Worm (Caenorhabditis elegans): ENCODE data around the gene clec-82.
"Not testable (repeated sequence)": the region's sequence is repeated elsewhere in the genome, so short reads cannot be mapped to it uniquely, and the experiment has no call there.

clec-82 gene

ce11 chrIV:2835364-2835763, at the start of gene clec-82:
Gene clec-82 (plus strand): TSS chrIV:2835664.
- TF ChIP-seq nhr-11 (tag; optimal IDR thresholded peaks at IDR 0.05) (no peak), hlh-8 (tag; optimal IDR thresholded peaks at IDR 0.05) (no peak), ztf-16 (tag; optimal IDR thresholded peaks at IDR 0.05) (no peak), hlh-6 (tag; optimal IDR thresholded peaks at IDR 0.05) (no peak), fkh-10 (GFP tag; optimal IDR thresholded peaks at IDR 0.05) (no peak), K09A11.1 (tag; optimal IDR thresholded peaks at IDR 0.05; ENCODE audit: insufficient read depth) (no peak), ceh-45 (GFP tag; IDR thresholded peaks at IDR 0.05) (no peak), npax-4 (tag; optimal IDR thresholded peaks at IDR 0.05) (no peak), fax-1 (tag; optimal IDR thresholded peaks at IDR 0.05) (no peak), sox-2 (GFP tag; IDR thresholded peaks at IDR 0.05) (no peak)

ce11 chrIV:2788389-2788788, 47.1 kb upstream of the clec-82 start, which contains the start of gene atln-1:
Gene atln-1 (plus strand): TSS chrIV:2788689.
- TF ChIP-seq ceh-24, ceh-34, fkh-6 (tag; optimal IDR thresholded peaks at IDR 0.05): not testable (repeated sequence)

ce11 chrIV:2793956-2794355, 41.5 kb upstream of the clec-82 start:
- no peak for TF ChIP-seq tbx-7 (tag; optimal IDR thresholded peaks at IDR 0.05)
- TF ChIP-seq ztf-16 (tag; optimal IDR thresholded peaks at IDR 0.05) = no peak
- TF ChIP-seq hlh-30 (tag; optimal IDR thresholded peaks at IDR 0.05; ENCODE audit: insufficient read depth) = no peak
- TF ChIP-seq nfya-1 (tag; optimal IDR thresholded peaks at IDR 0.05) = peak; percentile 72

- TF ChIP-seq rnt-1 (tag; optimal IDR thresholded peaks at IDR 0.05) (no peak), pat-9 (tag; optimal IDR thresholded peaks at IDR 0.05) (no peak), npax-4 (tag; optimal IDR thresholded peaks at IDR 0.05) (no peak), K02D7.2 (tag; optimal IDR thresholded peaks at IDR 0.05) (no peak), tbx-7 (tag; optimal IDR thresholded peaks at IDR 0.05) (no peak), elt-2 (tag; optimal IDR thresholded peaks at IDR 0.05) (peak; percentile 14)
Measured at ce11 chrIV:2798339-2798738, 37.1 kb upstream of the clec-82 start, which contains the start of gene Y54G2A.52. Gene Y54G2A.52 (minus strand): TSS chrIV:2798686.

- TF ChIP-seq F13H6.1 (tag; optimal IDR thresholded peaks at IDR 0.05) (no peak), npax-4 (tag; optimal IDR thresholded peaks at IDR 0.05) (no peak), che-1 (tag; optimal IDR thresholded peaks at IDR 0.05) (no peak), Y22D7AL.16 (tag; optimal IDR thresholded peaks at IDR 0.05) (no peak), tbx-2 (tag; optimal IDR thresholded peaks at IDR 0.05) (no peak), hlh-30 (tag; optimal IDR thresholded peaks at IDR 0.05; ENCODE audit: insufficient read depth) (no peak), nhr-11 (tag; optimal IDR thresholded peaks at IDR 0.05) (no peak), sdc-2 (tag; optimal IDR thresholded peaks at IDR 0.05) (no peak), unc-3 (GFP tag; conservative IDR thresholded peaks at IDR 0.05) (no peak), unc-3 (tag; optimal IDR thresholded peaks at IDR 0.05) (no peak), pha-2 (tag; optimal IDR thresholded peaks at IDR 0.05) (no peak), pqm-1 (tag; optimal IDR thresholded peaks at IDR 0.05) (no peak)
Measured at ce11 chrIV:2799389-2799788, 36.1 kb upstream of the clec-82 start, which contains the start of gene Y54G2A.10. Gene Y54G2A.10 (plus strand): TSS chrIV:2799689.

ce11 chrIV:2799890-2800289, 35.6 kb upstream of the clec-82 start:
- TF ChIP-seq K09A11.1 (tag; optimal IDR thresholded peaks at IDR 0.05; ENCODE audit: insufficient read depth) = no peak
- no peak for TF ChIP-seq hlh-6 (tag; optimal IDR thresholded peaks at IDR 0.05)
- no peak for TF ChIP-seq ama-1 (optimal IDR thresholded peaks at IDR 0.05)
- no peak for TF ChIP-seq lin-11 (tag; optimal IDR thresholded peaks at IDR 0.05)
- no peak for TF ChIP-seq ceh-22 (tag; optimal IDR thresholded peaks at IDR 0.05)
- no peak for TF ChIP-seq hlh-8 (tag; optimal IDR thresholded peaks at IDR 0.05)
- TF ChIP-seq C08G9.2 (tag; optimal IDR thresholded peaks at IDR 0.05) = no peak
- no peak for TF ChIP-seq npax-4 (tag; optimal IDR thresholded peaks at IDR 0.05)
- no peak for TF ChIP-seq ceh-30 (tag; optimal IDR thresholded peaks at IDR 0.05)
- no peak for TF ChIP-seq unc-55 (GFP tag; optimal IDR thresholded peaks at IDR 0.05)
- TF ChIP-seq ceh-34 (tag; optimal IDR thresholded peaks at IDR 0.05) = no peak
- no peak for TF ChIP-seq nhr-232 (tag; optimal IDR thresholded peaks at IDR 0.05)
- no peak for TF ChIP-seq gmeb-2 (tag; optimal IDR thresholded peaks at IDR 0.05)
- TF ChIP-seq K02D7.2 (tag; optimal IDR thresholded peaks at IDR 0.05) = no peak
- TF ChIP-seq pros-1 (tag; optimal IDR thresholded peaks at IDR 0.05) = no peak
- TF ChIP-seq unc-86 (tag; optimal IDR thresholded peaks at IDR 0.05) = no peak
- no peak for TF ChIP-seq unc-3 (GFP tag; conservative IDR thresholded peaks at IDR 0.05)
- TF ChIP-seq unc-3 (tag; optimal IDR thresholded peaks at IDR 0.05) = no peak
- TF ChIP-seq eyg-1 (tag; optimal IDR thresholded peaks at IDR 0.05) = no peak

Measured in whole organism, late embryonic.